Fruit fly (Drosophila melanogaster) whole organism: ENCODE measurements around the gene CG5895.

Source experiments
- CG8478 ChIP-seq: fragments of >200 bp; optimal IDR thresholded peaks from 2 replicates; lab custom pipeline; 2018; ENCODE audit warnings: inconsistent platforms
- Dll ChIP-seq: fragments of >200 bp; optimal IDR thresholded peaks from 2 replicates; lab custom pipeline; 2017
- pan ChIP-seq: fragments of >200 bp; optimal IDR thresholded peaks from 2 replicates; lab custom pipeline; 2017
- psq ChIP-seq: fragments of >200 bp; optimal IDR thresholded peaks from 2 replicates; lab custom pipeline; 2017
- usp ChIP-seq: fragments of >200 bp; optimal IDR thresholded peaks from 2 replicates; lab custom pipeline; 2017; ENCODE audit warnings: missing biosample characterization, missing genetic modification characterization, mixed read lengths

DNA sequence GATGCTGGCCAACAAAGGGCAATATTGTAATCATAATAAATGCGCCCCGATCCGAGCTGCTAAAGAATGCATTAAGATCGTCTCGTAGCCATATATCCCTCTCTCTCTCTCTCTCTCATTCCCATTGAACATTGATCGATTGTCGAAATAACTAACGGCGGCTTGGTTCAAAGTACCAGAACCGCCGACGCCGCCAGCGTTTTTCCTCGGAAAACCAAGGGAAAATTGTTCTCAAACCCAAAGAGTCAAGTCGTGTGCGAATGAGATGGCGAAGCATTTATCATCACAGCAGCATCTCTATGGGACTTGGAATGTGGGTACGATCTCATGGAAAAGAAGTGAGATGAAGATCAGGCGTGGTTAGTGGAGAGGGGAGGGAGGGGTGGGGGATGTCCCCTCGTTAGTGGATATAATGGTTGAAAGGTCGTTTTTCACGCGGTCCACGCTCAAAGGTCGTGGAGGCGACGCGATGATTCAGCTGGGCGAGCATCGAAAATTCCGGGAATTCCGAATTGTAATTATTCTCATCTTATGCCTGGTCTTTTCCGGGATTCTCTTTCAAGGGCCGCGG, 8.6 kb downstream of the CG5895 start:
- TF ChIP-seq psq (lab: Kevin White, UChicago) = no peak
- no peak for TF ChIP-seq CG8478 (lab: Kevin White, UChicago)
- TF ChIP-seq pan (lab: Kevin White, UChicago) = no peak
- no peak for TF ChIP-seq usp (GFP tag; lab: Kevin White, UChicago)
- no peak for TF ChIP-seq Dll (lab: Kevin White, UChicago)
